Worm (Caenorhabditis elegans): ENCODE measurements around the gene sas-6.

ce11 chrIV:13776745-13777144, 11.8 kb downstream of the sas-6 start:
- TF ChIP-seq F13H6.1 (tag; optimal IDR thresholded peaks at IDR 0.05), result no peak
- TF ChIP-seq nhr-23 (tag; optimal IDR thresholded peaks at IDR 0.05), result no peak
- TF ChIP-seq aly-2 (tag; optimal IDR thresholded peaks at IDR 0.05), result no peak
- TF ChIP-seq lin-39 (tag; optimal IDR thresholded peaks at IDR 0.05), result no peak
- TF ChIP-seq mdl-1 (tag; optimal IDR thresholded peaks at IDR 0.05), result no peak
- TF ChIP-seq mab-5 (tag; optimal IDR thresholded peaks at IDR 0.05), result no peak
- no peak for TF ChIP-seq zag-1 (tag; optimal IDR thresholded peaks at IDR 0.05)
- TF ChIP-seq nhr-25 (tag; optimal IDR thresholded peaks at IDR 0.05), result no peak

Data from whole organism, L2 larva.